Worm (Caenorhabditis elegans) whole organism, L4/young adult: ENCODE measurements around the gene jmjd-3.1.

Source experiments
- W03F9.2 ChIP-seq: fragments of 150-350 bp; optimal IDR thresholded peaks from 2 replicates; lab custom pipeline; 2014; ENCODE audit warnings: missing biosample characterization, missing genetic modification characterization
- dao-5 ChIP-seq: sonication (generic microtip); optimal IDR thresholded peaks from 2 replicates; lab custom pipeline; 2016; ENCODE audit warnings: missing genotype, missing genetic modification characterization, moderate library complexity, missing compliant biosample characterization
- him-1 ChIP-seq: sonication (generic microtip); optimal IDR thresholded peaks from 2 replicates; lab custom pipeline; 2016; ENCODE audit warnings: missing genotype, missing genetic modification reagents, missing genetic modification characterization, missing compliant biosample characterization

DNA sequence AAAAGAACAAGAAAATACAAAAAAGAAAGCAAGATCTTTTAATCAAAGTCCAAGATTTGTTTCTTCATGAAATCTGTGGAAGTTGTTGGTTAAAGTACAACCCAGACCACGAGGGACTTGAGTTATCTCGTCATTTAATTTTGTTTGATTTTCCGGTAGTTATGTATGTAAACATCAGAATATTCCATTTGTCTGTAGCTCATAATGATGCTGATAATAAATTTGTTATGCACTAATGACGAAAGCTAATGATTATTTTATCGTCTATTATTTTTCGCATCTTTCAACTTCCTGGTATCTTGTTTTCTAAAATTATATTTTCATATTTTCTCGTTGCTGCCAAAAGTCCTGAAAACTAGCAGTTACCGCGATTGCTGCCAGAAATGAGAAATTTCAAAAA, 47.8 kb upstream of the jmjd-3.1 start:
- TF ChIP-seq W03F9.2 (tag; lab: Kevin White, UChicago) (no peak), him-1 (tag; lab: Kevin White, UChicago) (no peak), dao-5 (tag; lab: Kevin White, UChicago) (no peak)
